Worm (Caenorhabditis elegans) whole organism, young adult: ENCODE data around the gene T04C12.7.

Source experiments
- B0019.2 ChIP-seq: fragments of 200-800 bp; sonication (Bioruptor generic); conservative IDR thresholded peaks from 2 replicates; pipeline ENCODE4 v1.3.6; 2022; ENCODE audit warnings: missing genetic modification reagents, missing genetic modification characterization, missing compliant biosample characterization
- C06A6.2 ChIP-seq: fragments of 200-800 bp; sonication (Bioruptor generic); conservative IDR thresholded peaks from 2 replicates; pipeline ENCODE4 v1.3.6; 2022; ENCODE audit warnings: missing genetic modification characterization, missing compliant biosample characterization
- D2030.7 ChIP-seq: fragments of 200-800 bp; sonication (Bioruptor generic); IDR thresholded peaks from 2 replicates; pipeline ENCODE4 v1.3.6; 2022; ENCODE audit warnings: missing genetic modification reagents, missing genetic modification characterization, missing compliant biosample characterization
- F39B2.1 ChIP-seq: fragments of 200-800 bp; sonication (Bioruptor generic); IDR thresholded peaks from 2 replicates; pipeline ENCODE4 v1.3.6; 2022; ENCODE audit warnings: missing genetic modification reagents, missing genetic modification characterization, missing compliant biosample characterization
- F52B5.7 ChIP-seq: sonication (generic microtip); optimal IDR thresholded peaks from 2 replicates; lab custom pipeline; 2016; ENCODE audit warnings: mild to moderate bottlenecking, missing genetic modification characterization, missing compliant biosample characterization
- F55B11.4 ChIP-seq: sonication (generic microtip); optimal IDR thresholded peaks from 2 replicates; lab custom pipeline; 2016; ENCODE audit warnings: missing compliant biosample characterization, missing genetic modification characterization, borderline replicate concordance; ENCODE audit not compliant: insufficient read depth
- Y56A3A.18 ChIP-seq: fragments of 200-800 bp; sonication (Bioruptor generic); IDR thresholded peaks from 2 replicates; pipeline ENCODE4 v1.3.6; 2022; ENCODE audit warnings: missing genetic modification reagents, missing genetic modification characterization, missing compliant biosample characterization
- Y67H2A.10 ChIP-seq: fragments of 200-800 bp; sonication (Bioruptor generic); conservative IDR thresholded peaks from 2 replicates; pipeline ENCODE4 v1.3.6; 2022; ENCODE audit warnings: missing genetic modification reagents, missing genetic modification characterization, missing compliant biosample characterization
- ZK185.1 ChIP-seq: sonication (generic microtip); optimal IDR thresholded peaks from 2 replicates; lab custom pipeline; 2016; ENCODE audit warnings: mild to moderate bottlenecking, missing genetic modification characterization, missing compliant biosample characterization; ENCODE audit not compliant: poor library complexity, severe bottlenecking
- atf-7 ChIP-seq: sonication (generic microtip); optimal IDR thresholded peaks from 2 replicates; lab custom pipeline; 2017; ENCODE audit warnings: mild to moderate bottlenecking, missing genetic modification characterization, missing compliant biosample characterization
- attf-6 ChIP-seq: fragments of 200-800 bp; sonication (Bioruptor generic); IDR thresholded peaks from 2 replicates; pipeline ENCODE4 v1.3.6; 2022; ENCODE audit warnings: missing genetic modification reagents, missing genetic modification characterization, missing compliant biosample characterization
- bed-1 ChIP-seq: fragments of 200-800 bp; sonication (Bioruptor generic); IDR thresholded peaks from 2 replicates; pipeline ENCODE4 v1.3.6; 2022; ENCODE audit warnings: missing genetic modification reagents, missing genetic modification characterization, missing compliant biosample characterization
- cebp-1 ChIP-seq, 2 experiments: fragments of 200-800 bp in 1 of 2; sonication (Bioruptor generic) in 1 of 2; sonication (generic microtip) in 1 of 2; IDR thresholded peaks in 1 of 2; optimal IDR thresholded peaks in 1 of 2; 2 replicates each; pipeline versions ENCODE4 v1.3.6 to Lab custom; 2017 to 2022; ENCODE audit warnings: missing compliant biosample characterization in 2 of 2, missing genetic modification characterization in 2 of 2, mild to moderate bottlenecking in 1 of 2, missing genetic modification reagents in 1 of 2, moderate library complexity in 1 of 2
- cebp-2 ChIP-seq: fragments of 200-800 bp; sonication (Bioruptor generic); IDR thresholded peaks from 2 replicates; pipeline ENCODE4 v1.3.6; 2022; ENCODE audit warnings: missing genetic modification characterization, missing compliant biosample characterization
- die-1 ChIP-seq: sonication (generic microtip); optimal IDR thresholded peaks from 2 replicates; lab custom pipeline; 2016; ENCODE audit warnings: missing genotype, mild to moderate bottlenecking, missing genetic modification characterization, missing compliant biosample characterization
- dpl-1 ChIP-seq: fragments of 150-350 bp; optimal IDR thresholded peaks from 2 replicates; lab custom pipeline; 2014; ENCODE audit warnings: missing biosample characterization, missing genetic modification reagents, missing genetic modification characterization
- efl-1 ChIP-seq: fragments of 150-350 bp; optimal IDR thresholded peaks from 2 replicates; lab custom pipeline; 2014; ENCODE audit warnings: missing biosample characterization, missing genetic modification reagents, missing genetic modification characterization
- ekl-4 ChIP-seq: fragments of 200-800 bp; sonication (Bioruptor generic); IDR thresholded peaks from 2 replicates; pipeline ENCODE4 v1.3.6; 2022; ENCODE audit warnings: missing genetic modification reagents, missing genetic modification characterization, missing compliant biosample characterization
- hmg-1.2 ChIP-seq: fragments of 200-800 bp; sonication (Bioruptor generic); IDR thresholded peaks from 2 replicates; pipeline ENCODE4 v1.3.6; 2022; ENCODE audit warnings: missing genetic modification reagents, missing genetic modification characterization, missing compliant biosample characterization
- lag-1 ChIP-seq: fragments of 200-800 bp; sonication (Bioruptor generic); IDR thresholded peaks from 2 replicates; pipeline ENCODE4 v1.3.6; 2022; ENCODE audit warnings: missing genetic modification reagents, missing genetic modification characterization, missing compliant biosample characterization
- lin-26 ChIP-seq: fragments of 200-800 bp; sonication (Bioruptor generic); IDR thresholded peaks from 2 replicates; pipeline ENCODE4 v1.3.6; 2022; ENCODE audit warnings: missing genetic modification reagents, missing genetic modification characterization, missing compliant biosample characterization
- lin-35 ChIP-seq, 3 experiments: fragments of 150-350 bp in 2 of 3; sonication (generic microtip) in 1 of 3; optimal IDR thresholded peaks; 2 replicates each; lab custom pipeline; 2014 to 2018; ENCODE audit warnings: missing biosample characterization in 3 of 3, missing genetic modification characterization in 3 of 3, missing genetic modification reagents in 3 of 3
- madf-3 ChIP-seq: fragments of 200-800 bp; sonication (Bioruptor generic); IDR thresholded peaks from 2 replicates; pipeline ENCODE4 v1.3.6; 2022; ENCODE audit warnings: missing genetic modification reagents, missing genetic modification characterization, missing compliant biosample characterization
- madf-6 ChIP-seq: fragments of 200-800 bp; sonication (Bioruptor generic); IDR thresholded peaks from 2 replicates; pipeline ENCODE4 v1.3.6; 2022; ENCODE audit warnings: missing genetic modification reagents, missing genetic modification characterization, missing compliant biosample characterization
- nhr-90 ChIP-seq: sonication (generic microtip); optimal IDR thresholded peaks from 2 replicates; lab custom pipeline; 2016; ENCODE audit warnings: missing genotype, mild to moderate bottlenecking, missing genetic modification characterization, missing compliant biosample characterization
- pbrm-1 ChIP-seq: fragments of 200-800 bp; sonication (Bioruptor generic); IDR thresholded peaks from 2 replicates; pipeline ENCODE4 v1.3.6; 2022; ENCODE audit warnings: missing genetic modification reagents, missing genetic modification characterization, missing compliant biosample characterization
- sdz-38 ChIP-seq: sonication (generic microtip); optimal IDR thresholded peaks from 2 replicates; lab custom pipeline; 2016; ENCODE audit warnings: missing genotype, missing genetic modification characterization, missing compliant biosample characterization
- sea-2 ChIP-seq: fragments of 200-800 bp; sonication (Bioruptor generic); IDR thresholded peaks from 2 replicates; pipeline ENCODE4 v1.3.6; 2022; ENCODE audit warnings: missing genetic modification characterization, missing compliant biosample characterization
- snpc-1.3 ChIP-seq: sonication (generic microtip); optimal IDR thresholded peaks from 2 replicates; lab custom pipeline; 2017; ENCODE audit warnings: missing genetic modification characterization, mild to moderate bottlenecking, missing compliant biosample characterization, antibody characterized with exemption, moderate library complexity, missing genotype, missing genetic modification reagents; ENCODE audit not compliant: insufficient read depth
- snpc-4 ChIP-seq, 5 experiments: fragments of 150-350 bp in 1 of 5; sonication (generic microtip) in 4 of 5; optimal IDR thresholded peaks; 2 replicates each; lab custom pipeline; 2014 to 2018; ENCODE audit warnings: missing genetic modification characterization in 5 of 5, missing biosample characterization in 3 of 5, antibody characterized with exemption in 2 of 5, mild to moderate bottlenecking in 2 of 5, missing compliant biosample characterization in 2 of 5, missing genotype in 2 of 5, moderate library complexity in 2 of 5, missing genetic modification reagents in 1 of 5
- unc-130 ChIP-seq: sonication (generic microtip); optimal IDR thresholded peaks from 2 replicates; lab custom pipeline; 2016; ENCODE audit warnings: missing genetic modification reagents, missing genetic modification characterization, missing compliant biosample characterization
- zfh-2 ChIP-seq: fragments of 200-800 bp; sonication (Bioruptor generic); conservative IDR thresholded peaks from 2 replicates; pipeline ENCODE4 v1.3.6; 2022; ENCODE audit warnings: missing genetic modification reagents, missing genetic modification characterization, missing compliant biosample characterization
- zim-3 ChIP-seq: sonication (generic microtip); optimal IDR thresholded peaks from 2 replicates; lab custom pipeline; 2017; ENCODE audit warnings: mild to moderate bottlenecking, missing genetic modification characterization, moderate library complexity, missing compliant biosample characterization

The T04C12.7 gene

ce11 chrV:11016846-11017553 is 36.9 kb upstream of the T04C12.7 start:
- TF ChIP-seq cebp-2 (GFP tag; lab: Robert Waterston, UW) (no peak), lin-26 (no peak), C06A6.2 (no peak), zfh-2 (GFP tag; lab: Robert Waterston, UW) (no peak), madf-6 (GFP tag; lab: Robert Waterston, UW) (no peak), madf-3 (no peak), cebp-1 (GFP tag; IDR thresholded peaks at IDR 0.05; lab: Robert Waterston, UW) (no peak), cebp-1 (tag; optimal IDR thresholded peaks at IDR 0.05; lab: Kevin White, UChicago) (no peak), die-1 (tag; lab: Kevin White, UChicago) (no peak), F52B5.7 (tag; lab: Kevin White, UChicago) (no peak), lag-1 (GFP tag; lab: Robert Waterston, UW) (no peak), Y67H2A.10 (no peak), ekl-4 (GFP tag; lab: Robert Waterston, UW) (no peak), bed-1 (no peak), dpl-1 (GFP tag; lab: Kevin White, UChicago) (no peak), lin-35 (GFP tag; optimal IDR thresholded peaks at IDR 0.05; lab: Kevin White, UChicago) (no peak)

ce11 chrV:11022817-11023216 is 31.1 kb upstream of the T04C12.7 start, which contains the start of the genes C13G3.12 and hot-6:
Gene C13G3.12 (minus strand): TSS chrV:11022917.
Gene hot-6 (minus strand): TSS chrV:11022937.
- TF ChIP-seq F55B11.4 (tag; lab: Kevin White, UChicago) = no peak

- TF ChIP-seq pbrm-1 (no peak), hmg-1.2 (GFP tag; lab: Robert Waterston, UW) (no peak), ZK185.1 (tag; lab: Kevin White, UChicago) (no peak), nhr-90 (tag; lab: Kevin White, UChicago) (no peak), B0019.2 (no peak), sea-2 (GFP tag; lab: Robert Waterston, UW) (no peak), F39B2.1 (GFP tag; lab: Robert Waterston, UW) (no peak), zim-3 (tag; lab: Kevin White, UChicago) (no peak), unc-130 (GFP tag; lab: Kevin White, UChicago) (no peak), D2030.7 (GFP tag; lab: Robert Waterston, UW) (no peak), snpc-4 (GFP tag; optimal IDR thresholded peaks at IDR 0.05; lab: Kevin White, UChicago) (no peak), snpc-4 (tag; optimal IDR thresholded peaks at IDR 0.05; lab: Kevin White, UChicago) (no peak), sdz-38 (tag; lab: Kevin White, UChicago) (no peak), ekl-4 (GFP tag; lab: Robert Waterston, UW) (no peak), atf-7 (tag; lab: Kevin White, UChicago) (no peak), attf-6 (GFP tag; lab: Robert Waterston, UW) (no peak), efl-1 (GFP tag; lab: Kevin White, UChicago) (no peak), Y56A3A.18 (GFP tag; lab: Robert Waterston, UW) (no peak), snpc-1.3 (tag; lab: Kevin White, UChicago) (no peak)
Measured at ce11 chrV:11027740-11028139, 26.2 kb upstream of the T04C12.7 start.
